Fruit fly (Drosophila melanogaster): ENCODE measurements around the gene Gr93b.

DNA sequence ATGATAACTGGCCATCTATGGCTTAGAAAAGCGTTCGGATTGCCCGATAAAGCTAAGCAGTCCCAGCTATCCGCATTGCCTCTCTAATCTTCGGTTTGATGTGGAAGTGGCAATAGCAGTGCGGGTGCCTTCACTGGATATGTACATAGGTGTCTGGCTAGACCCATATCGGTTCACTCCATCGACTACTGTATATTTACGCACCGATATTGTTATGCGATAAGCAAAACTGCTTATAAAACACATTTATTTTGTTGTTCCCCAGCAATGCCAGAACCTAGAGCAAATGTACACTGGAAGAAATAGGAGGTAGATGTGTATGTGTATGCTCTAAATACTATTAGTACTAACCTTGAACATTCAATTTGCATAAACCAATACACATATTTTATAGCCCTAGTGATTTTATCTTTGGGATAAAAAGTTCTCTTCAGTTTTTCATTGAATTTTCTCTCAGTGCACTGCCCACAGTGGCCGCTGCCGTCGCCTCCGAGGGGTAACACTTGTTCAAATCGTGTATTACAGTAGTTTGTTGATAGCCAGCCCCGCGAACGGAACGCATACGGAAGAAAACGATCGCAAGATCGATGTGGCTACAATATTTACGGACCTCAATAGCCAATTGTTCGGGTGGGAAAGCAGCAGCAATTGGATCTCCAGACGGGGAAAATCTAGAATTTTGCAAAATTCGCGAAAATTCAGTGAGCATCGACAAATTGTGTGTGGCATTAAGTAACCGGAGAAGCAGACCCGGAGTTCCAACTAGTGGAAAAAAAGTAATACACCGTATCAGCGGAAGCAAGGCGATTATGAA, 26.8 kb upstream of the Gr93b start, which contains the start of gene CG31431:
- TF ChIP-seq usp (GFP tag; optimal IDR thresholded peaks at IDR 0.05) = no peak
- no peak for TF ChIP-seq psq (optimal IDR thresholded peaks at IDR 0.05)
- TF ChIP-seq EcR (GFP tag; optimal IDR thresholded peaks at IDR 0.05) = no peak
- no peak for TF ChIP-seq pan (optimal IDR thresholded peaks at IDR 0.05)
- TF ChIP-seq Dll (optimal IDR thresholded peaks at IDR 0.05) = no peak
- no peak for TF ChIP-seq CG8478 (optimal IDR thresholded peaks at IDR 0.05)
